Worm (Caenorhabditis elegans): ENCODE measurements around the gene lrr-1.

DNA sequence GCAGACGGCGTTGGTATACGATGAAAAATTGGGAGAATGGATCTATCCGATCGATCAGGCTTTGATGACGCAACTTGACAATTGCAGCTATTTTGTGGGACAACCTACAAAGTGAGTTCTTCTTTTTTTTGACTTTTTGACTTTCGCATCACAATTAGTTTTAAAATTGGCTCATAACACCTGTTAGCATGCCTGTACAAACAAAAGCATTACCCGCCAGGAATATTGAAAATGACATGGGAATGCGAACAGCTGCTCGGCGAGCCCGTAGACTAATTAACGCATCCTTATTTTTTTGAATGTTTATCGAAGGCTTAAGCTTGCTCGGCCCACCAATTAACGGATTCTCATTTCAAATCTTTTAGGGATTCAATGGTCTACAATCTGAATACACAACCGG is 49.0 kb downstream of the lrr-1 start:
- TF ChIP-seq elt-3 (tag; optimal IDR thresholded peaks at IDR 0.05) = no peak
- TF ChIP-seq lin-13 (GFP tag; optimal IDR thresholded peaks at IDR 0.05) = no peak
- no peak for TF ChIP-seq nhr-237 (tag; optimal IDR thresholded peaks at IDR 0.05)
- no peak for TF ChIP-seq snpc-4 (tag; optimal IDR thresholded peaks at IDR 0.05)
- no peak for TF ChIP-seq ceh-16 (tag; optimal IDR thresholded peaks at IDR 0.05)
- no peak for TF ChIP-seq ztf-4 (tag; optimal IDR thresholded peaks at IDR 0.05)
- no peak for TF ChIP-seq skn-1 (tag; optimal IDR thresholded peaks at IDR 0.05)

All from whole organism, L2 larva.